Fruit fly (Drosophila melanogaster) whole organism, pupa: ENCODE measurements around the gene CG3104.

Source experiments
- CG17806 ChIP-seq: fragments of 200-800 bp; sonication (Bioruptor generic); optimal IDR thresholded peaks from 2 replicates; lab custom pipeline; 2018; ENCODE audit warnings: missing biosample characterization, mild to moderate bottlenecking, missing genetic modification characterization, moderate library complexity
- CG4496 ChIP-seq: fragments of 200-800 bp; sonication (Bioruptor generic); IDR thresholded peaks from 3 replicates; pipeline ENCODE4 v1.3.6; 2022; ENCODE audit warnings: missing biosample characterization, missing genetic modification characterization
- Pif1A ChIP-seq: fragments of 200-800 bp; sonication (Bioruptor generic); optimal IDR thresholded peaks from 3 replicates; lab custom pipeline; 2016; ENCODE audit warnings: missing biosample characterization, missing genetic modification characterization
- Pif1B ChIP-seq: fragments of 200-800 bp; sonication (Bioruptor generic); optimal IDR thresholded peaks from 3 replicates; lab custom pipeline; 2016; ENCODE audit warnings: missing biosample characterization, missing genetic modification characterization

DNA sequence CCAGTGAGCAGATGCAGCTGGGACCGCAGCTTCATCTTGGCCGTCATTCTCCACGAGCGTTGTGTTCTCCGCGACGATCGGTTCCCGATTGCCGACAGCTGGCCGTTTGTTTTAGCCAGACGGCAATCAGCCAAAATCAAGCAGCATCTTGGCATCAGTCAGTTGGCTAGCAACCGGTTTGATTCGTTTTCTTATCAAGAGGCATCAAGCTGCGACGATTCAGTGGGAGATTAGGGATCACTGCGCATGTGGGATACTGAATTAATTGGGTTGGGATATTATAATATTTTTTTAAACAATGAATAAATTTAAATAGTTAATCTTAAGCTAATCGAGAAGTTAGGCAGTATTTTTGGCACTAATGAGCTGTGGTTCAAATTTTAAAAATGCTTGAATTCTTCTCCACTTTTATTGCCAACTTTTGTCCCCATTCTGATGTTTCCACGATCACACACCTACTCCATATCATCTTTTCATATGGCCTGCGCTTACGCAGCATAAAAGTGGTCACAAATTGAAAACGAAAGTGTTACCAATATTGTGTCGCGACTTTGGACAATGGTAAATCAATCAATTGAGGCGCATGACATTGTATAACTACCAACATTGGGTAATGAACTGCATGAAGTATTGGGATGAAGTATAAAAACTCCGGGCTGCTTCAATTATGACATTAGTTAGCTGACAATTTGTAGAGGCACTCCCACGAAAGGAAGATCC is 17.7 kb downstream of the CG3104 start, which contains the start of the genes CG3119 and Cpr23B:
- TF ChIP-seq CG4496 (GFP tag; lab: Robert Waterston, UW) = no peak
- TF ChIP-seq Pif1A (GFP tag; lab: Kevin White, UChicago) = no peak
- no peak for TF ChIP-seq CG17806
- TF ChIP-seq Pif1B (GFP tag; lab: Kevin White, UChicago) = no peak
